Worm (Caenorhabditis elegans) whole organism, L4 larva: Measurements from ENCODE around the gene vha-9.

ENCODE experiments used
- F10B5.3 ChIP-seq: sonication (generic microtip); optimal IDR thresholded peaks from 2 replicates; lab custom pipeline; 2016; ENCODE audit warnings: mild to moderate bottlenecking, missing genetic modification characterization, missing compliant biosample characterization
- T20F7.1 ChIP-seq: fragments of 200-800 bp; sonication (Bioruptor generic); optimal IDR thresholded peaks from 2 replicates; lab custom pipeline; 2018; ENCODE audit warnings: mild to moderate bottlenecking, missing genetic modification characterization, missing compliant biosample characterization
- Y105C5A.15 ChIP-seq: fragments of 200-800 bp; sonication (Bioruptor generic); IDR thresholded peaks from 2 replicates; pipeline ENCODE4 v1.3.6; 2022; ENCODE audit warnings: missing genetic modification characterization, missing compliant biosample characterization
- Y48G9A.11 ChIP-seq: fragments of 200-800 bp; sonication (Bioruptor generic); IDR thresholded peaks from 2 replicates; pipeline ENCODE4 v1.3.6; 2022; ENCODE audit warnings: missing genetic modification reagents, missing genetic modification characterization, missing compliant biosample characterization
- Y5F2A.4 ChIP-seq: fragments of 200-800 bp; sonication (Bioruptor generic); optimal IDR thresholded peaks from 2 replicates; lab custom pipeline; 2018; ENCODE audit warnings: mild to moderate bottlenecking, missing genetic modification characterization, missing compliant biosample characterization
- ZK337.2 ChIP-seq: fragments of 200-800 bp; sonication (Bioruptor generic); IDR thresholded peaks from 2 replicates; pipeline ENCODE4 v1.3.6; 2022; ENCODE audit warnings: missing genetic modification reagents, missing genetic modification characterization, missing compliant biosample characterization
- aha-1 ChIP-seq: fragments of 150-350 bp; peaks from one replicate; lab custom pipeline; 2014; ENCODE audit warnings: missing biosample characterization, missing genetic modification characterization
- arid-1 ChIP-seq: fragments of 200-800 bp; sonication (Bioruptor generic); conservative IDR thresholded peaks from 2 replicates; pipeline ENCODE4 v1.3.6; 2022; ENCODE audit warnings: missing genetic modification reagents, missing genetic modification characterization, missing compliant biosample characterization
- ceh-44 ChIP-seq: fragments of 200-800 bp; sonication (Bioruptor generic); IDR thresholded peaks from 2 replicates; pipeline ENCODE4 v1.3.6; 2022; ENCODE audit warnings: missing genetic modification reagents, missing genetic modification characterization, missing compliant biosample characterization
- ceh-62 ChIP-seq: sonication (generic microtip); optimal IDR thresholded peaks from 2 replicates; lab custom pipeline; 2017; ENCODE audit warnings: missing biosample characterization, missing genetic modification characterization
- ces-1 ChIP-seq: fragments of 150-350 bp; sonication (generic microtip); optimal IDR thresholded peaks from 4 replicates; lab custom pipeline; 2014; ENCODE audit warnings: missing biosample characterization, missing genetic modification reagents, missing genetic modification characterization
- cey-2 ChIP-seq: sonication (generic microtip); optimal IDR thresholded peaks from 3 replicates; lab custom pipeline; 2017; ENCODE audit warnings: missing genetic modification characterization, mild to moderate bottlenecking, missing compliant biosample characterization, antibody characterized with exemption, borderline replicate concordance; ENCODE audit not compliant: insufficient read depth
- daf-8 ChIP-seq: fragments of 200-800 bp; sonication (Bioruptor generic); IDR thresholded peaks from 2 replicates; pipeline ENCODE4 v1.3.6; 2022; ENCODE audit warnings: missing genetic modification characterization, missing compliant biosample characterization
- dmd-8 ChIP-seq: fragments of 200-800 bp; sonication (Bioruptor generic); IDR thresholded peaks from 2 replicates; pipeline ENCODE4 v1.3.6; 2022; ENCODE audit warnings: missing genetic modification characterization, missing compliant biosample characterization
- dmd-9 ChIP-seq: fragments of 200-800 bp; sonication (Bioruptor generic); IDR thresholded peaks from 2 replicates; pipeline ENCODE4 v1.3.6; 2022; ENCODE audit warnings: missing genetic modification reagents, missing genetic modification characterization, missing compliant biosample characterization
- dpl-1 ChIP-seq: fragments of 150-350 bp; optimal IDR thresholded peaks from 2 replicates; lab custom pipeline; 2014; ENCODE audit warnings: missing biosample characterization, missing genetic modification reagents, missing genetic modification characterization
- egl-27 ChIP-seq: sonication (generic microtip); optimal IDR thresholded peaks from 3 replicates; lab custom pipeline; 2017; ENCODE audit warnings: missing biosample characterization, missing genetic modification reagents, missing genetic modification characterization
- fkh-10 ChIP-seq: fragments of 150-350 bp; optimal IDR thresholded peaks from 2 replicates; lab custom pipeline; 2014; ENCODE audit warnings: missing biosample characterization, missing genetic modification reagents, missing genetic modification characterization
- hmg-1.1 ChIP-seq: fragments of 200-800 bp; sonication (Bioruptor generic); IDR thresholded peaks from 2 replicates; pipeline ENCODE4 v1.3.6; 2022; ENCODE audit warnings: missing genetic modification reagents, missing genetic modification characterization, missing compliant biosample characterization
- jun-1 ChIP-seq: fragments of 150-350 bp; optimal IDR thresholded peaks from 2 replicates; lab custom pipeline; 2014; ENCODE audit warnings: missing biosample characterization, missing genetic modification reagents, missing genetic modification characterization
- lin-39 ChIP-seq: fragments of 150-350 bp; optimal IDR thresholded peaks from 2 replicates; lab custom pipeline; 2014; ENCODE audit warnings: missing biosample characterization, missing genetic modification reagents, missing genetic modification characterization
- lir-3 ChIP-seq: sonication (generic microtip); optimal IDR thresholded peaks from 2 replicates; lab custom pipeline; 2016; ENCODE audit warnings: mild to moderate bottlenecking, missing genetic modification characterization, missing compliant biosample characterization
- lsy-2 ChIP-seq, 2 experiments: fragments of 150-350 bp in 1 of 2; sonication (generic microtip) in 1 of 2; optimal IDR thresholded peaks; 2 replicates each; lab custom pipeline; 2014 to 2017; ENCODE audit warnings: missing biosample characterization in 2 of 2, missing genetic modification characterization in 2 of 2
- madf-5 ChIP-seq, 2 experiments: fragments of 200-800 bp; sonication (Bioruptor generic); IDR thresholded peaks; 2 replicates each; pipeline ENCODE4 v1.3.6; 2022; ENCODE audit warnings: missing compliant biosample characterization in 2 of 2, missing genetic modification characterization in 2 of 2
- mdt-29 ChIP-seq: fragments of 200-800 bp; sonication (Bioruptor generic); IDR thresholded peaks from 2 replicates; pipeline ENCODE4 v1.3.6; 2022; ENCODE audit warnings: missing genetic modification reagents, missing genetic modification characterization, missing compliant biosample characterization
- mep-1 ChIP-seq: fragments of 150-350 bp; sonication (generic microtip); optimal IDR thresholded peaks from 3 replicates; lab custom pipeline; 2014; ENCODE audit warnings: missing biosample characterization, missing genetic modification characterization
- mes-2 ChIP-seq: sonication (generic microtip); optimal IDR thresholded peaks from 2 replicates; lab custom pipeline; 2016; ENCODE audit warnings: missing genotype, mild to moderate bottlenecking, missing genetic modification characterization, missing compliant biosample characterization; ENCODE audit not compliant: poor library complexity, severe bottlenecking
- mxl-2 ChIP-seq: fragments of 200-800 bp; sonication (Bioruptor generic); conservative IDR thresholded peaks from 2 replicates; pipeline ENCODE4 v1.3.6; 2022; ENCODE audit warnings: missing genetic modification reagents, missing genetic modification characterization, missing compliant biosample characterization
- nhr-48 ChIP-seq: sonication (generic microtip); optimal IDR thresholded peaks from 2 replicates; lab custom pipeline; 2016; ENCODE audit warnings: mild to moderate bottlenecking, missing genetic modification characterization, missing compliant biosample characterization
- nhr-77 ChIP-seq: fragments of 150-350 bp; optimal IDR thresholded peaks from 2 replicates; lab custom pipeline; 2014; ENCODE audit warnings: missing biosample characterization, missing genetic modification characterization
- pha-4 ChIP-seq, 2 experiments: fragments of 150-350 bp in 1 of 2; fragments of 200-800 bp in 1 of 2; sonication (Bioruptor generic) in 1 of 2; IDR thresholded peaks in 1 of 2; optimal IDR thresholded peaks in 1 of 2; 2 replicates each; pipeline versions ENCODE4 v1.3.6 to Lab custom; 2014 to 2022; ENCODE audit warnings: missing genetic modification characterization in 2 of 2, missing genetic modification reagents in 2 of 2, missing biosample characterization in 1 of 2, missing compliant biosample characterization in 1 of 2
- php-3 ChIP-seq: fragments of 200-800 bp; sonication (Bioruptor generic); IDR thresholded peaks from 2 replicates; pipeline ENCODE4 v1.3.6; 2022; ENCODE audit warnings: missing genetic modification reagents, missing genetic modification characterization, missing compliant biosample characterization
- sdz-12 ChIP-seq: fragments of 200-800 bp; sonication (Bioruptor generic); optimal IDR thresholded peaks from 2 replicates; lab custom pipeline; 2018; ENCODE audit warnings: mild to moderate bottlenecking, missing genetic modification characterization, missing compliant biosample characterization
- set-16 ChIP-seq: fragments of 200-800 bp; sonication (Bioruptor generic); IDR thresholded peaks from 2 replicates; pipeline ENCODE4 v1.3.6; 2022; ENCODE audit warnings: missing genetic modification reagents, missing genetic modification characterization, missing compliant biosample characterization
- snpc-4 ChIP-seq: fragments of 150-350 bp; optimal IDR thresholded peaks from 2 replicates; lab custom pipeline; 2014; ENCODE audit warnings: missing biosample characterization, missing genetic modification characterization
- unc-130 ChIP-seq: sonication (generic microtip); optimal IDR thresholded peaks from 2 replicates; lab custom pipeline; 2016; ENCODE audit warnings: missing genetic modification reagents, missing genetic modification characterization, missing compliant biosample characterization
- zfp-2 ChIP-seq: sonication (generic microtip); optimal IDR thresholded peaks from 2 replicates; lab custom pipeline; 2016; ENCODE audit warnings: mild to moderate bottlenecking, missing genetic modification characterization, missing compliant biosample characterization
- zfp-3 ChIP-seq: fragments of 200-800 bp; sonication (Bioruptor generic); conservative IDR thresholded peaks from 2 replicates; pipeline ENCODE4 v1.3.6; 2022; ENCODE audit warnings: missing genetic modification reagents, missing genetic modification characterization, missing compliant biosample characterization
- zip-11 ChIP-seq: fragments of 200-800 bp; sonication (Bioruptor generic); IDR thresholded peaks from 2 replicates; pipeline ENCODE4 v1.3.6; 2022; ENCODE audit warnings: missing genetic modification characterization, missing compliant biosample characterization
- zip-2 ChIP-seq: fragments of 150-350 bp; optimal IDR thresholded peaks from 2 replicates; lab custom pipeline; 2014; ENCODE audit warnings: missing biosample characterization, missing genetic modification characterization
- ztf-11 ChIP-seq: fragments of 150-350 bp; optimal IDR thresholded peaks from 2 replicates; lab custom pipeline; 2014; ENCODE audit warnings: missing biosample characterization, missing genetic modification characterization

The vha-9 gene

DNA sequence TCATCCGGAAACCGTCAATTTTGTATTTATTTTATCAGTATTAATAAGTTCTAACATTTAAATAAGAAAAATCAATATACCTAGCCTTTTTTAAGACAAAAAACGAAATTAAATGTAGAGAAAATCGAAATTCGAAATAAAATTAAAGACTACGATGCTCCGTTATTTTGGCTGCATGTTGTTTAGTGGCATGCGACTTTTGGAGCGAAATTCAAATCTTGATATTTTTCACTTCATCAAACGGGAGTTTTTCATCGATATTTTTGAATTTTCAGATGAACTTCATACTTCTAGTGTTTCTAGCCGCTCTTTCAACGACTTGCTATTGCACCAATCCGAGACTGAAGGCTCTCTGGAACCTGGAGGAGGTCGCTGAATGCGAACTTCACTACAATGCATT, 47.0 kb upstream of the vha-9 start, which contains the start of gene C07E3.9:
TSS of gene C07E3.9 (plus strand) at position 270 of the 400 bp plus-strand sequence.
- no peak for TF ChIP-seq Y5F2A.4 (GFP tag; lab: Kevin White, UChicago)
- no peak for TF ChIP-seq lin-39 (tag; lab: Kevin White, UChicago)
- TF ChIP-seq ZK337.2 (GFP tag; lab: Robert Waterston, UW) = no peak
- TF ChIP-seq nhr-48 (tag; lab: Kevin White, UChicago) = no peak
- no peak for TF ChIP-seq unc-130 (GFP tag; lab: Kevin White, UChicago)
- no peak for TF ChIP-seq dmd-9 (GFP tag; lab: Robert Waterston, UW)
- TF ChIP-seq nhr-77 (tag; lab: Kevin White, UChicago) = no peak
- TF ChIP-seq sdz-12 (GFP tag; lab: Kevin White, UChicago) = no peak
- TF ChIP-seq mes-2 (tag; lab: Kevin White, UChicago) = peak; percentile 19
- no peak for TF ChIP-seq set-16 (GFP tag; lab: Robert Waterston, UW)
- no peak for TF ChIP-seq hmg-1.1
- TF ChIP-seq zfp-3 (GFP tag; lab: Robert Waterston, UW) = no peak
- TF ChIP-seq dmd-8 (GFP tag; lab: Robert Waterston, UW) = no peak
- TF ChIP-seq ztf-11 (tag; lab: Kevin White, UChicago) = no peak
- peak; percentile 94 for TF ChIP-seq T20F7.1 (GFP tag; lab: Kevin White, UChicago)
- TF ChIP-seq mep-1 (tag; lab: Kevin White, UChicago) = no peak
- TF ChIP-seq cey-2 (tag; lab: Kevin White, UChicago) = no peak
- TF ChIP-seq pha-4 (GFP tag; IDR thresholded peaks at IDR 0.05; lab: Robert Waterston, UW) = no peak
- no peak for TF ChIP-seq pha-4 (tag; optimal IDR thresholded peaks at IDR 0.05; lab: Kevin White, UChicago)
- no peak for TF ChIP-seq Y105C5A.15 (GFP tag; lab: Robert Waterston, UW)
- TF ChIP-seq mdt-29 (GFP tag; lab: Robert Waterston, UW) = no peak
- no peak for TF ChIP-seq egl-27 (tag; lab: Kevin White, UChicago)
- no peak for TF ChIP-seq madf-5 (GFP tag; IDR thresholded peaks at IDR 0.05; lab: Robert Waterston, UW)
- no peak for TF ChIP-seq lsy-2 (tag; optimal IDR thresholded peaks at IDR 0.05; lab: Kevin White, UChicago)
- no peak for TF ChIP-seq daf-8 (GFP tag; lab: Robert Waterston, UW)
- TF ChIP-seq F10B5.3 (tag; lab: Kevin White, UChicago) = no peak
- peak; percentile 65; the same call in 1 of the 2 replicates for TF ChIP-seq Y48G9A.11
- peak; percentile 91 for TF ChIP-seq dpl-1 (GFP tag; lab: Kevin White, UChicago)
- no peak for TF ChIP-seq php-3
- no peak for TF ChIP-seq arid-1 (GFP tag; lab: Robert Waterston, UW)
- peak; percentile 91 for TF ChIP-seq aha-1 (tag; lab: Kevin White, UChicago)
- no peak for TF ChIP-seq zip-2 (tag; lab: Kevin White, UChicago)
- TF ChIP-seq zip-11 (GFP tag; lab: Robert Waterston, UW) = no peak
- no peak for TF ChIP-seq ceh-44 (GFP tag; lab: Robert Waterston, UW)
- TF ChIP-seq zfp-2 (tag; lab: Kevin White, UChicago) = no peak
- no peak for TF ChIP-seq ceh-62 (tag; lab: Kevin White, UChicago)
- TF ChIP-seq fkh-10 (GFP tag; lab: Kevin White, UChicago) = no peak
- TF ChIP-seq jun-1 (tag; lab: Kevin White, UChicago) = no peak
- no peak for TF ChIP-seq mxl-2
- TF ChIP-seq lir-3 (tag; lab: Kevin White, UChicago) = no peak
- no peak for TF ChIP-seq ces-1 (GFP tag; lab: Kevin White, UChicago)
- no peak for TF ChIP-seq snpc-4 (tag; lab: Kevin White, UChicago)
